Fruit fly (Drosophila melanogaster) whole organism, embryonic: ENCODE data around the gene Polr3H.
A peak's percentile ranks its signal among the peaks of the same experiment; 100 is the strongest.

Experiments
- ATbp ChIP-seq: fragments of 200-800 bp; sonication (Bioruptor generic); optimal IDR thresholded peaks from 2 replicates; lab custom pipeline; 2017; ENCODE audit warnings: missing biosample characterization, mild to moderate bottlenecking, missing genetic modification characterization, missing genetic modification reagents
- Asciz ChIP-seq: fragments of 200-800 bp; sonication (Bioruptor generic); optimal IDR thresholded peaks from 2 replicates; lab custom pipeline; 2017; ENCODE audit warnings: missing biosample characterization, mild to moderate bottlenecking, missing genetic modification characterization, missing genetic modification reagents
- Awh ChIP-seq: fragments of 200-800 bp; sonication (Bioruptor generic); IDR thresholded peaks from 2 replicates; pipeline ENCODE4, ENCODE4 v1.3.6; 2022; ENCODE audit warnings: missing biosample characterization, missing genetic modification characterization
- Bdp1 ChIP-seq: fragments of 200-800 bp; sonication (Bioruptor generic); optimal IDR thresholded peaks from 3 replicates; lab custom pipeline; 2016; ENCODE audit warnings: missing biosample characterization, missing genetic modification characterization
- CG11560 ChIP-seq: fragments of 200-800 bp; sonication (Bioruptor generic); IDR thresholded peaks from 3 replicates; pipeline ENCODE4 v1.3.6; 2022; ENCODE audit warnings: missing biosample characterization, missing genetic modification characterization
- CG12104 ChIP-seq: fragments of 200-800 bp; sonication (Bioruptor generic); optimal IDR thresholded peaks from 3 replicates; lab custom pipeline; 2016; ENCODE audit warnings: missing biosample characterization, missing genetic modification characterization
- CG12299 ChIP-seq: fragments of 200-800 bp; sonication (Bioruptor generic); optimal IDR thresholded peaks from 2 replicates; lab custom pipeline; 2018; ENCODE audit warnings: missing biosample characterization, mild to moderate bottlenecking, missing genetic modification characterization
- CG1233 ChIP-seq: fragments of 200-800 bp; sonication (Bioruptor generic); optimal IDR thresholded peaks from 4 replicates; lab custom pipeline; 2018; ENCODE audit warnings: missing biosample characterization, mild to moderate bottlenecking, missing genetic modification characterization
- CG13296 ChIP-seq: fragments of 200-800 bp; sonication (Bioruptor generic); optimal IDR thresholded peaks from 3 replicates; lab custom pipeline; 2018; ENCODE audit warnings: missing biosample characterization, mild to moderate bottlenecking, missing genetic modification characterization
- CG15696 ChIP-seq: fragments of 200-800 bp; sonication (Bioruptor generic); optimal IDR thresholded peaks from 2 replicates; lab custom pipeline; 2019; ENCODE audit warnings: missing biosample characterization, mild to moderate bottlenecking, missing genetic modification characterization, moderate library complexity
- CG2202 ChIP-seq: fragments of 200-800 bp; sonication (Bioruptor generic); optimal IDR thresholded peaks from 2 replicates; lab custom pipeline; 2018; ENCODE audit warnings: missing biosample characterization, mild to moderate bottlenecking, missing genetic modification characterization
- CG31224 ChIP-seq: fragments of 200-800 bp; sonication (Bioruptor generic); IDR thresholded peaks from 2 replicates; pipeline ENCODE4 v1.3.6; 2022; ENCODE audit warnings: missing biosample characterization, missing genetic modification characterization
- CG34224 ChIP-seq: fragments of 200-800 bp; sonication (Bioruptor generic); IDR thresholded peaks from 3 replicates; pipeline ENCODE4 v1.3.6; 2022; ENCODE audit warnings: missing biosample characterization, missing genetic modification characterization; ENCODE audit not compliant: partially characterized antibody
- CG3838 ChIP-seq: fragments of 200-800 bp; sonication (Bioruptor generic); optimal IDR thresholded peaks from 3 replicates; lab custom pipeline; 2016; ENCODE audit warnings: missing biosample characterization, missing genetic modification characterization
- CG3847 ChIP-seq: fragments of 200-800 bp; sonication (Bioruptor generic); IDR thresholded peaks from 2 replicates; pipeline ENCODE4 v1.3.6; 2022; ENCODE audit warnings: missing biosample characterization, missing genetic modification characterization
- CG4328 ChIP-seq: fragments of 200-800 bp; sonication (Bioruptor generic); optimal IDR thresholded peaks from 3 replicates; lab custom pipeline; 2017; ENCODE audit warnings: missing biosample characterization, missing genetic modification reagents, missing genetic modification characterization
- CG43689 ChIP-seq: fragments of 200-800 bp; sonication (Bioruptor generic); IDR thresholded peaks from 2 replicates; pipeline ENCODE4 v1.3.6; 2022; ENCODE audit warnings: missing biosample characterization, missing genetic modification characterization
- CG8281 ChIP-seq: fragments of 200-800 bp; sonication (Bioruptor generic); optimal IDR thresholded peaks from 2 replicates; lab custom pipeline; 2018; ENCODE audit warnings: missing biosample characterization, mild to moderate bottlenecking, missing genetic modification characterization, moderate library complexity
- CG9437 ChIP-seq: fragments of 200-800 bp; sonication (Bioruptor generic); optimal IDR thresholded peaks from 2 replicates; lab custom pipeline; 2018; ENCODE audit warnings: missing biosample characterization, mild to moderate bottlenecking, missing genetic modification characterization
- CG9817 ChIP-seq: fragments of 200-800 bp; sonication (Bioruptor generic); optimal IDR thresholded peaks from 2 replicates; lab custom pipeline; 2018; ENCODE audit warnings: missing biosample characterization, mild to moderate bottlenecking, missing genetic modification characterization, moderate library complexity
- CG9876 ChIP-seq: fragments of 200-800 bp; sonication (Bioruptor generic); optimal IDR thresholded peaks from 2 replicates; lab custom pipeline; 2016; ENCODE audit warnings: missing biosample characterization, missing genetic modification characterization
- Camta ChIP-seq: fragments of 200-800 bp; sonication (Bioruptor generic); optimal IDR thresholded peaks from 2 replicates; lab custom pipeline; 2016; ENCODE audit warnings: missing biosample characterization, missing genetic modification characterization
- Dip2 ChIP-seq: fragments of 200-800 bp; sonication (Bioruptor generic); IDR thresholded peaks from 2 replicates; pipeline ENCODE4 v1.3.6; 2022; ENCODE audit warnings: missing biosample characterization, missing genetic modification characterization
- Fer3 ChIP-seq: fragments of 200-800 bp; sonication (Bioruptor generic); optimal IDR thresholded peaks from 2 replicates; lab custom pipeline; 2018; ENCODE audit warnings: missing biosample characterization, mild to moderate bottlenecking, missing genetic modification characterization, moderate library complexity
- Hey ChIP-seq: fragments of 200-800 bp; sonication (Bioruptor generic); optimal IDR thresholded peaks from 3 replicates; lab custom pipeline; 2018; ENCODE audit warnings: missing biosample characterization, mild to moderate bottlenecking, missing genetic modification characterization
- Opbp ChIP-seq: fragments of 200-800 bp; sonication (Bioruptor generic); IDR thresholded peaks from 3 replicates; pipeline ENCODE4 v1.3.6; 2022; ENCODE audit warnings: missing biosample characterization, missing genetic modification characterization; ENCODE audit not compliant: partially characterized antibody
- abd-A ChIP-seq: fragments of 200-800 bp; sonication (Bioruptor generic); optimal IDR thresholded peaks from 3 replicates; lab custom pipeline; 2019; ENCODE audit warnings: missing biosample characterization, mild to moderate bottlenecking, missing genetic modification characterization, moderate library complexity
- amos ChIP-seq: fragments of 200-800 bp; sonication (Bioruptor generic); IDR thresholded peaks from 2 replicates; pipeline ENCODE4 v1.3.6; 2022; ENCODE audit warnings: missing biosample characterization, missing genetic modification characterization; ENCODE audit not compliant: partially characterized antibody
- bab2 ChIP-seq: fragments of 200-800 bp; sonication (Bioruptor generic); optimal IDR thresholded peaks from 2 replicates; lab custom pipeline; 2016; ENCODE audit warnings: missing biosample characterization, missing genetic modification characterization
- btn ChIP-seq: fragments of 200-800 bp; sonication (Bioruptor generic); optimal IDR thresholded peaks from 2 replicates; lab custom pipeline; 2016; ENCODE audit warnings: missing biosample characterization, missing genetic modification characterization
- cad ChIP-seq: fragments of >200 bp; optimal IDR thresholded peaks from 2 replicates; lab custom pipeline; 2017; ENCODE audit warnings: missing biosample characterization, missing genetic modification characterization
- chn ChIP-seq: fragments of 200-800 bp; sonication (Bioruptor generic); optimal IDR thresholded peaks from 2 replicates; lab custom pipeline; 2016; ENCODE audit warnings: missing biosample characterization, missing genetic modification characterization
- emc ChIP-seq: fragments of 200-800 bp; sonication (Bioruptor generic); optimal IDR thresholded peaks from 2 replicates; lab custom pipeline; 2016; ENCODE audit warnings: missing biosample characterization, missing genetic modification characterization
- eyg ChIP-seq: fragments of 200-800 bp; sonication (Bioruptor generic); optimal IDR thresholded peaks from 3 replicates; lab custom pipeline; 2016; ENCODE audit warnings: missing biosample characterization, missing genetic modification characterization
- fd102C ChIP-seq: fragments of 200-800 bp; sonication (Bioruptor generic); optimal IDR thresholded peaks from 2 replicates; lab custom pipeline; 2018; ENCODE audit warnings: missing biosample characterization, mild to moderate bottlenecking, missing genetic modification characterization, moderate library complexity
- gcm2 ChIP-seq: fragments of 200-800 bp; sonication (Bioruptor generic); optimal IDR thresholded peaks from 2 replicates; lab custom pipeline; 2016; ENCODE audit warnings: missing biosample characterization, missing genetic modification characterization
- grau ChIP-seq: fragments of 200-800 bp; optimal IDR thresholded peaks from 3 replicates; lab custom pipeline; 2019; ENCODE audit warnings: missing biosample characterization, mild to moderate bottlenecking, missing genetic modification characterization, moderate library complexity
- lab ChIP-seq: fragments of 200-800 bp; sonication (Bioruptor generic); optimal IDR thresholded peaks from 3 replicates; lab custom pipeline; 2017; ENCODE audit warnings: missing biosample characterization, missing genetic modification characterization, mild to moderate bottlenecking, moderate library complexity, missing genetic modification reagents
- pfk ChIP-seq: fragments of 200-800 bp; sonication (Bioruptor generic); optimal IDR thresholded peaks from 2 replicates; lab custom pipeline; 2018; ENCODE audit warnings: missing biosample characterization, mild to moderate bottlenecking, missing genetic modification characterization, moderate library complexity
- phol ChIP-seq: fragments of 200-800 bp; sonication (Bioruptor generic); optimal IDR thresholded peaks from 3 replicates; lab custom pipeline; 2018; ENCODE audit warnings: missing biosample characterization, mild to moderate bottlenecking, missing genetic modification characterization, moderate library complexity
- sc ChIP-seq, 3 experiments: fragments of >200 bp in 2 of 3; fragments of 200-800 bp in 1 of 3; sonication (Bioruptor generic) in 1 of 3; optimal IDR thresholded peaks; 2 replicates in 2 of 3; 3 replicates in 1 of 3; lab custom pipeline; 2017; ENCODE audit warnings: mild to moderate bottlenecking in 1 of 3, missing biosample characterization in 1 of 3, missing genetic modification characterization in 1 of 3, missing genetic modification reagents in 1 of 3
- sim ChIP-seq: fragments of 200-800 bp; sonication (Bioruptor generic); IDR thresholded peaks from 2 replicates; pipeline ENCODE4 v1.3.6; 2022; ENCODE audit warnings: missing biosample characterization, missing genetic modification characterization
- so ChIP-seq: fragments of 200-800 bp; sonication (Bioruptor generic); IDR thresholded peaks from 3 replicates; pipeline ENCODE4 v1.3.6; 2022; ENCODE audit warnings: missing biosample characterization, missing genetic modification characterization
- sqz ChIP-seq: fragments of 200-800 bp; sonication (Bioruptor generic); optimal IDR thresholded peaks from 3 replicates; lab custom pipeline; 2018; ENCODE audit warnings: missing biosample characterization, mild to moderate bottlenecking, missing genetic modification characterization
- sr ChIP-seq: fragments of 200-800 bp; sonication (Bioruptor generic); IDR thresholded peaks from 3 replicates; pipeline ENCODE4 v1.3.6; 2022; ENCODE audit warnings: missing biosample characterization, missing genetic modification characterization
- tap ChIP-seq: fragments of 200-800 bp; optimal IDR thresholded peaks from 3 replicates; lab custom pipeline; 2019; ENCODE audit warnings: missing biosample characterization, mild to moderate bottlenecking, missing genetic modification characterization, moderate library complexity
- zf30C ChIP-seq: fragments of 200-800 bp; sonication (Bioruptor generic); optimal IDR thresholded peaks from 3 replicates; lab custom pipeline; 2018; ENCODE audit warnings: missing biosample characterization, mild to moderate bottlenecking, missing genetic modification characterization

The Polr3H gene

dm6 chr3L:11636829-11637228 is 11.7 kb upstream of the Polr3H start (continued):
- TF ChIP-seq abd-A (no peak), CG31224 (GFP tag; lab: Robert Waterston, UW) (no peak), CG15696 (tag; lab: Kevin White, UChicago) (no peak), fd102C (no peak), cad (no peak), CG3838 (GFP tag; lab: Kevin White, UChicago) (no peak), lab (GFP tag; lab: Kevin White, UChicago) (peak; percentile 36), Opbp (no peak), CG12104 (GFP tag; lab: Kevin White, UChicago) (no peak), btn (GFP tag; lab: Kevin White, UChicago) (no peak), phol (tag; lab: Kevin White, UChicago) (no peak), tap (tag; lab: Kevin White, UChicago) (peak; percentile 38), CG4328 (no peak), CG9817 (tag; lab: Kevin White, UChicago) (no peak), CG11560 (tag; lab: Robert Waterston, UW) (no peak), Camta (no peak), zf30C (GFP tag; lab: Kevin White, UChicago) (no peak), CG9437 (GFP tag; lab: Kevin White, UChicago) (no peak), chn (GFP tag; lab: Kevin White, UChicago) (no peak), sc (optimal IDR thresholded peaks at IDR 0.05; lab: Kevin White, UChicago) (no peak), sc (GFP tag; optimal IDR thresholded peaks at IDR 0.05; lab: Kevin White, UChicago) (no peak), bab2 (GFP tag; lab: Kevin White, UChicago) (no peak), CG43689 (GFP tag; lab: Robert Waterston, UW) (no peak), Bdp1 (GFP tag; lab: Kevin White, UChicago) (no peak), ATbp (GFP tag; lab: Kevin White, UChicago) (peak; percentile 30), sqz (no peak), so (GFP tag; lab: Robert Waterston, UW) (no peak), Fer3 (tag; lab: Kevin White, UChicago) (peak; percentile 11), CG34224 (GFP tag; lab: Robert Waterston, UW) (no peak), CG8281 (tag; lab: Kevin White, UChicago) (no peak), grau (no peak), Asciz (peak; percentile 34), CG13296 (GFP tag; lab: Kevin White, UChicago) (peak; percentile 43)

dm6 chr3L:11645933-11646332 is 2.6 kb upstream of the Polr3H start, which contains the start of gene CG6071:
CG6071 (minus strand) TSS chr3L:11646033.
- no peak for TF ChIP-seq gcm2 (GFP tag; lab: Kevin White, UChicago)
- no peak for TF ChIP-seq Hey (tag; lab: Kevin White, UChicago)
- no peak for TF ChIP-seq CG1233 (GFP tag; lab: Kevin White, UChicago)
- TF ChIP-seq sim (GFP tag; lab: Robert Waterston, UW) = no peak
- no peak for TF ChIP-seq CG2202 (tag; lab: Kevin White, UChicago)
- no peak for TF ChIP-seq CG3847 (GFP tag; lab: Robert Waterston, UW)
- TF ChIP-seq emc = no peak
- no peak for TF ChIP-seq pfk (GFP tag; lab: Kevin White, UChicago)
- no peak for TF ChIP-seq sr (GFP tag; lab: Robert Waterston, UW)
- no peak for TF ChIP-seq Dip2 (GFP tag; lab: Robert Waterston, UW)
- TF ChIP-seq CG9876 = no peak
- no peak for TF ChIP-seq amos (GFP tag; lab: Robert Waterston, UW)
- TF ChIP-seq Awh (GFP tag; lab: Robert Waterston, UW) = no peak
- TF ChIP-seq CG12299 = no peak
- no peak for TF ChIP-seq eyg (GFP tag; lab: Kevin White, UChicago)
